Worm (Caenorhabditis elegans) whole organism, L4/young adult: ENCODE measurements around the gene T05A12.4.
A peak's percentile ranks its signal among the peaks of the same experiment; 100 is the strongest.

Experiments used
- W03F9.2 ChIP-seq: fragments of 150-350 bp; optimal IDR thresholded peaks from 2 replicates; lab custom pipeline; 2014; ENCODE audit warnings: missing biosample characterization, missing genetic modification characterization
- dao-5 ChIP-seq: sonication (generic microtip); optimal IDR thresholded peaks from 2 replicates; lab custom pipeline; 2016; ENCODE audit warnings: missing genotype, missing genetic modification characterization, moderate library complexity, missing compliant biosample characterization
- him-1 ChIP-seq: sonication (generic microtip); optimal IDR thresholded peaks from 2 replicates; lab custom pipeline; 2016; ENCODE audit warnings: missing genotype, missing genetic modification reagents, missing genetic modification characterization, missing compliant biosample characterization

Gene T05A12.4

DNA sequence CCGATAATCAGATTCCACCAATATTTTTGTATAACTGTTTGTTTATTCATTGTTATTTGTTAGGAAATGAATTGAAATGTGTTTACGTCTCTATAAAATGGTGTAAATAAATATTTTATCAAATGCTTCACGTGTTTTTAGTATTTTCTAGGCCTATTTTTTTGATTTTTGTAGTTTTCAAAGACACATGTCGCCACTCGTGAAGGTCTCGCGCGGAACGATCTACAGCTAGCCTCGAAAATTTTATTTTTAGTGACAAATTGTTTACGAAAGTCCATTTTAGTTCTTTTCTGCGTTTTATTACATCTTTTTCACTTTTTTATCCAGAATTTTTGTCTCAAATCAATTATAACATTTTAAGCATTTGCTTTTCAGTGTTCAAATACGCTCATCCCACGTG, 15.8 kb downstream of the T05A12.4 start, which contains the start of gene T22D1.5:
TSS of gene T22D1.5 (plus strand) at position 376 of the 400 bp plus-strand sequence.
- TF ChIP-seq W03F9.2 (tag; lab: Kevin White, UChicago) (no peak), dao-5 (tag; lab: Kevin White, UChicago) (no peak), him-1 (no peak)

DNA sequence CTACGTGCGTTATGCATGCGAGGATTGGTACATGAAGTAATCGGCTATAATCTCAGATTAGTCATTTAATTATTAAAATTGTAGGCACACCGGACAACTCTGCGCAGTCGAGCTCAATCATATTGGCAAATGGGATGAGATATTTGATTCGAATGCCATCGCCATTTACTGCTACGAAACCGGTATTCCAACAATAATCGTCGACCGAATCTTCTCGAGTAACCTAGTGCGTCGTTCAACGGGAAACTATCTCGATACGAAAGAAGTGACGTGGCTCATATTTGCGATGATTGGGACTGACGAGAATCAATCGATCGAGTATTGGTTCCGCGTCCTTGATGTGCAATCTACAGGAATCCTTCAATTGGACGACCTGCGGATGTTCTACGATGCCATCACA, 16.9 kb downstream of the T05A12.4 start:
- no peak for TF ChIP-seq W03F9.2 (tag; lab: Kevin White, UChicago)
- no peak for TF ChIP-seq him-1
- TF ChIP-seq dao-5 (tag; lab: Kevin White, UChicago), result no peak

DNA sequence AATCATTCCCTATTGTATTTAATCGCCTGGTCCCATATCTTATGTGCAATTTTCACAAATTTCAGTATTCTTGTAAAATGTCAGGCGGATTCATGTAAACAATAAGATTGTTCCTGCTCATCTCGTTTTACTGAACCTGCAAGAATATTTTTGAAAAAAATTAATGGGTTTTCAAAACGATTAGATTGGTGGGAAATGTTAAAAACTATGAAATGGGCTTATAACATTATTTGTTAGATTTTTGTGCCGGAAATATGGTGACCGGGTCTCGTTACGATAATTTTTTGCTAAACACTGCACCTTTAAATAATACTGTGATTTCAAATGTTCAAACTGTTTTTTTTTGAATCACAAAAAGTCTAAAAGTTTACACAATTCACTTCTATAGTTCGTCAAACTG, 17.7 kb downstream of the T05A12.4 start:
- TF ChIP-seq W03F9.2 (tag; lab: Kevin White, UChicago) (no peak), dao-5 (tag; lab: Kevin White, UChicago) (no peak), him-1 (no peak)

- no peak for TF ChIP-seq dao-5 (tag; lab: Kevin White, UChicago)
- TF ChIP-seq W03F9.2 (tag; lab: Kevin White, UChicago), result no peak
- no peak for TF ChIP-seq him-1
Measured at ce11 chrIV:6905947-6906489, 18.3 kb downstream of the T05A12.4 start, which contains the start of the genes T22D1.17 and T22D1.8. TSS of gene T22D1.17 (plus strand) at chrIV:6905997. TSS of gene T22D1.8 (minus strand) at chrIV:6906348.

DNA sequence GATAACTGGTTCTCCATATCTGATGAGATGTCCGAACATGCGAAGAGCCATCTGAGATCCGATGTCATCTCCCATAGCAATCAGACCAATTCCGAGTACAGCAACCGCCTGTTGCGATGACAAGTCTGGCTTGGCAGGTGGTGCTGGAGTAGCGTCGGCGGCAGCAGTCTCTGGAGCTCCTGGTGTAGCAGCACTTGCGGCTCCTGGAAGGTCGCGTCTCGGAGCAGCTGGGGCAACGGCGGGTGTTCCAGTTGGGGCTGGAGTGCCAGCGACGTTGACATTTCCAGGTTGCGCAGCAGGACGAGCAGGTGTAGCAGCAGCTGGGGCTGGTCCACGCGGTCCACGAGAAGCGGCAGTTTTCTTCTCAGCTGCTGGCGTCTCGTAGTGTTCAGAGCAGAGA, 19.7 kb downstream of the T05A12.4 start:
- no peak for TF ChIP-seq W03F9.2 (tag; lab: Kevin White, UChicago)
- no peak for TF ChIP-seq dao-5 (tag; lab: Kevin White, UChicago)

DNA sequence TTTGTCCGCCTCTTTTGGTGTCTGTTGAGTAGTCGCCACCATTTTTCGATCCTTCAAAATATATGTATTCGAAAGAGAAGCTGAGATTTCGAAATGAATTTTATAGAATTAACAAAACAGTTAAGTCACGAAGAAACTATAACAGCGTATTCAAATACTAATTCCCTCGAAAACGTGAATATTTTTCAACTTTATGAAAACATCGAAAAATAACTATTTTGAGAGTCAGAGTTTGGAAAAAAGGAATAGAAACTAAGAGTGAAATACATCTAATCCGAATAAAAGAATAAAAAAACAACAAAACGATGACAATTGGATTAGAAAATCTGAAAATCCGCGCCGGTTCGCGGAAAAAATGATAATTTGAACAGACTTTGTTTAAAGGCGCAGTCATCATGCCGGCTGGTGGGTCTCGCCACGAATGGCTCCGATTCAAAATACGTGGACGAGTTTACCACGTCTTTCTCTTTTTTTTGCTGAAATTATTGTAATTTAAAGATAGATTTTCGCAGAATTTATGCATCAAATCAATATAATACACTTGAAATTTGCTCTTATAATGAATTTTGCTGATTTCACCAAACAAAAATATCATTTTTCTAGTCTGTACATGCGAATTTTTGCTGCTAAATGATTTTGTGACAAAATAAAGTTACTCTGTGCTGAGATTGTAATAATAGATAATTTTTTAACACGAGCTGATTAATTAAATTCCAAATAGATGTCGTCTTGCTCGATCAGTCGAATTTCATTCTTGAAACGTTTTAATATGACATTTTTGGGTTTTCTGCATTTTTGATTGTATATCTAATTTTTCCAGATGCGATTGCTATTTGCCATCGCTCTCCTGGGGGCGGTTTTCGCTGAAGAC, 22.4 kb downstream of the T05A12.4 start, which contains the start of the genes rpn-1 and ribo-1:
TSS of gene rpn-1 (minus strand) at position 51 of the 871 bp plus-strand sequence.
TSS of gene ribo-1 (plus strand) at position 821 of the 871 bp plus-strand sequence.
- TF ChIP-seq W03F9.2 (tag; lab: Kevin White, UChicago) (peak; percentile 60), him-1 (no peak)

DNA sequence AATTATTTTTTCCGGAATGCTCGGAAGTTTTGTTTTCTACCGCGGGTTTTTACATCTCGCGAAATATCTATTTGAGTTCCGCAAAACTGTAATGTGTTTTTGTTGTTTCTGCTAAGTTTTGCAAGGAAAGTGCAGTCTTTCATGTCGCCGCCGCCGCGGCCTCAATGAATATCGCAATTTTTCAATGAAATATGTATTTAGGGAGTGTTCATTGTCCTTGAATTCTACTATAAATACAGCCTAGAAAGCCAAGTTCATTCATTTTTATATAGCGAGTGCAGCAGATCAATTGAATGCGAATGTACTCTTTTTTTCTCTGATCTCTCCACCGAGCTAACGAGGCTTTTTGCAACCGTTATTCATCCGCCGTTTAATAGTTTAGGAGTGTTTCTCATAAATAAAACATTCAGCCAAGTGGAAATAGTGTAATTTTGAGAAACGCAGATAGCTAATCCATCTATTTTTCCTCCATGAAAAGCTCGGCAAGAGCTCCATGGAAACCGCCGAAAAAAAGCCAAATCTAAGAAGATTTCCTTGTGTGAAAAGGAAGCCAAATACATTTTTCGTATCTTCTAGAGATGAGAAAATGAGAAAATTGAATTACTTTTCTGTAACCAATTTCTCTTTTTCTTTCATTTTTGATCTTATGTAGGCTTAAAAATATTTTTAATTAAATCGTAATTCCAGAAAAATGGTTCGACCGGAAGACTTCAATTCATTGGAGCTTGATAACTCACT, 25.3 kb downstream of the T05A12.4 start, which contains the start of gene T22D1.3:
TSS of gene T22D1.3 (plus strand) at position 688 of the 738 bp plus-strand sequence.
- TF ChIP-seq W03F9.2 (tag; lab: Kevin White, UChicago), result no peak
- no peak for TF ChIP-seq dao-5 (tag; lab: Kevin White, UChicago)
- no peak for TF ChIP-seq him-1

- TF ChIP-seq him-1 (no peak), dao-5 (tag; lab: Kevin White, UChicago) (no peak), W03F9.2 (tag; lab: Kevin White, UChicago) (no peak)
Measured at ce11 chrIV:6916831-6917230, 29.1 kb downstream of the T05A12.4 start.

- peak; percentile 30 for TF ChIP-seq him-1
- TF ChIP-seq dao-5 (tag; lab: Kevin White, UChicago), result no peak
- TF ChIP-seq W03F9.2 (tag; lab: Kevin White, UChicago), result peak; percentile 92
Measured at ce11 chrIV:6919318-6919717, 31.6 kb downstream of the T05A12.4 start, which contains the start of gene ruvb-2. TSS of gene ruvb-2 (minus strand) at chrIV:6919406.

DNA sequence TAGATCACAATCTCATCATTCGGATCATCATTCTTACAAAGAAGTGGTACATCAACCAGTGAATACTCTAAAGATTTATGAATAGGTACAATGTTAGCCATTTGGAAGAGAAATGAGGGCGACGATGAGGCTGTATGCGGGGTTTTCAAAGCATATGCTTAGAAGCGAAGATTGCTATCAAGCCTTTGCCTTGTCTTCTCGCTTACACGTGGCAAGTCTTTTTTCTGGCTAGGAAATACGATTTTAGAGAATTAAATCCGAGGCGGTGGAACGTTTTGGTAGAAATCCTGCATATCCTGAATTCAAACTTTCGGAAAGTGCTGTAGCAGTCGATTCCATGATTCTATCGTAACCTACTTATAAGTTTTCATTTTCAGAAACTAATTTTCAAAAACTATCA, 32.3 kb downstream of the T05A12.4 start, which contains the start of gene T22D1.18:
TSS of gene T22D1.18 (minus strand) at position 101 of the 400 bp plus-strand sequence.
- TF ChIP-seq W03F9.2 (tag; lab: Kevin White, UChicago), result no peak
- TF ChIP-seq dao-5 (tag; lab: Kevin White, UChicago), result no peak
- no peak for TF ChIP-seq him-1

- TF ChIP-seq dao-5 (tag; lab: Kevin White, UChicago) (no peak), W03F9.2 (tag; lab: Kevin White, UChicago) (no peak), him-1 (no peak)
Measured at ce11 chrIV:6923070-6923469, 35.3 kb downstream of the T05A12.4 start, which contains the start of gene T22D1.1. TSS of gene T22D1.1 (plus strand) at chrIV:6923370.

DNA sequence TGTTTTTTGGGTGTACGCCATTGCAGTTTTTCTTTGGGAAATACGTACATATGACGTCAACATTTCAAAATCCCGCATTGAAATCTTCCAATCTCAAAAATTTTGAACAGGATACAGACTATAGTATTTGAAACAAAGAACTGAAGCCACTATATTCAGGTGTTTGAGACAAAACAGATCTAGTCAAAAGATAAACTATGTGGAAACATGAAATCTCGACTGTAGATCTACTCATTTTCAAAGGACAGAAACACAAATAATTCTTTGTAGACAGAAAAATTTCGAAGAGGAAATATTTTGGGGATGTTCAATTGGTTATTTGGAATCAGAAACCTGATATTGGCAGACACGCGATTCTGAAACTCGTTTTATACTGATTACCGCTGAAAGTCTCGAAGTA, 37.8 kb downstream of the T05A12.4 start:
- no peak for TF ChIP-seq W03F9.2 (tag; lab: Kevin White, UChicago)
- no peak for TF ChIP-seq him-1
- TF ChIP-seq dao-5 (tag; lab: Kevin White, UChicago), result no peak

ce11 chrIV:6928417-6928816, 40.7 kb downstream of the T05A12.4 start, which contains the start of gene cest-6:
TSS of gene cest-6 (minus strand) at chrIV:6928517.
- no peak for TF ChIP-seq him-1
- TF ChIP-seq dao-5 (tag; lab: Kevin White, UChicago), result no peak
